Fruit fly (Drosophila melanogaster) whole organism, embryonic: Measurements from ENCODE around the gene Ser.

Experiments
- CG18011 ChIP-seq: fragments of 200-800 bp; sonication (Bioruptor generic); optimal IDR thresholded peaks from 2 replicates; lab custom pipeline; 2017; ENCODE audit warnings: missing biosample characterization, missing genetic modification characterization, mild to moderate bottlenecking, moderate library complexity, missing genotype
- CG2678 ChIP-seq: fragments of 200-800 bp; sonication (Bioruptor generic); optimal IDR thresholded peaks from 3 replicates; lab custom pipeline; 2019; ENCODE audit warnings: missing biosample characterization, mild to moderate bottlenecking, missing genetic modification characterization, moderate library complexity
- CG4404 ChIP-seq: fragments of 200-800 bp; sonication (Bioruptor generic); IDR thresholded peaks from 2 replicates; pipeline ENCODE4 v1.3.6; 2022; ENCODE audit warnings: missing biosample characterization, missing genetic modification characterization
- TFAM ChIP-seq: fragments of 200-800 bp; sonication (Bioruptor generic); optimal IDR thresholded peaks from 2 replicates; lab custom pipeline; 2017; ENCODE audit warnings: missing biosample characterization, missing genetic modification characterization, inconsistent platforms
- Xrp1 ChIP-seq: fragments of 200-800 bp; sonication (Bioruptor generic); IDR thresholded peaks from 2 replicates; pipeline ENCODE4 v1.3.6; 2022; ENCODE audit warnings: missing biosample characterization, missing genetic modification characterization
- kay ChIP-seq: fragments of 200-800 bp; sonication (Bioruptor generic); optimal IDR thresholded peaks from 2 replicates; lab custom pipeline; 2016; ENCODE audit warnings: missing biosample characterization, missing genetic modification characterization
- nau ChIP-seq: fragments of 200-800 bp; sonication (Bioruptor generic); optimal IDR thresholded peaks from 3 replicates; lab custom pipeline; 2017; ENCODE audit warnings: missing biosample characterization, mild to moderate bottlenecking, missing genetic modification characterization, missing genetic modification reagents
- pnt ChIP-seq: fragments of 200-800 bp; sonication (Bioruptor generic); optimal IDR thresholded peaks from 3 replicates; lab custom pipeline; 2016; ENCODE audit warnings: missing biosample characterization, missing genetic modification characterization
- sqz ChIP-seq: fragments of 200-800 bp; sonication (Bioruptor generic); optimal IDR thresholded peaks from 3 replicates; lab custom pipeline; 2018; ENCODE audit warnings: missing biosample characterization, mild to moderate bottlenecking, missing genetic modification characterization

DNA sequence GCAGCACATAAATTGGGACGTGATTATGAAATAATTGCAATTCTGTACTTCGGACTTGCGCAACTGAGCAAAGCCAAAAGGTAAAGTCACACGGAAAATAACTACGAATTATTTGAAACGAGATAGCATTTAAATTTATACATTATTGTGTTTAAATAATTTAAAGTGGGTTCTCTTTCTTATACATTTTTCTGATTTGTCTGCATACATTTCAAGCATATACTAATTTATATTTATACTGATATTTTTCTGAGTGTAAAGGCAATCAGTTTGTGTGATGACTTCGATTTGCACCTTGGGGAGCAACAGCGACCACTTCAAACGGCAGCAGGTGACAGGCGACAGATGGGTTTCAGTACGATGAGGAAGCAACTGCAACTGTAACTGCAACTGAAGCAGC lies 31.4 kb upstream of the Ser start:
- TF ChIP-seq sqz, result no peak
- TF ChIP-seq nau (GFP tag; lab: Kevin White, UChicago), result no peak
- TF ChIP-seq CG4404 (GFP tag; lab: Robert Waterston, UW), result no peak
- no peak for TF ChIP-seq pnt (GFP tag; lab: Kevin White, UChicago)
- no peak for TF ChIP-seq Xrp1 (GFP tag; lab: Robert Waterston, UW)
- no peak for TF ChIP-seq TFAM
- TF ChIP-seq CG2678 (tag; lab: Kevin White, UChicago), result no peak
- TF ChIP-seq kay (GFP tag; lab: Kevin White, UChicago), result no peak
- no peak for TF ChIP-seq CG18011 (GFP tag; lab: Kevin White, UChicago)
